Fruit fly (Drosophila melanogaster) whole organism, embryonic: Measurements from ENCODE around the gene Gyf.
A peak's percentile ranks its signal among the peaks of the same experiment; 100 is the strongest.

Experiments used
- B-H1 ChIP-seq: fragments of 200-800 bp; sonication (Bioruptor generic); IDR thresholded peaks from 3 replicates; pipeline ENCODE4 v1.3.6; 2022; ENCODE audit warnings: missing biosample characterization, missing genetic modification characterization
- CG10209 ChIP-seq: fragments of 200-800 bp; sonication (Bioruptor generic); optimal IDR thresholded peaks from 3 replicates; lab custom pipeline; 2017; ENCODE audit warnings: missing biosample characterization, mild to moderate bottlenecking, missing genetic modification characterization, missing genetic modification reagents
- CG10565 ChIP-seq: fragments of 200-800 bp; sonication (Bioruptor generic); optimal IDR thresholded peaks from 3 replicates; lab custom pipeline; 2016; ENCODE audit warnings: missing biosample characterization, mild to moderate bottlenecking, missing genetic modification characterization
- CG12219 ChIP-seq: fragments of 200-800 bp; sonication (Bioruptor generic); optimal IDR thresholded peaks from 3 replicates; lab custom pipeline; 2018; ENCODE audit warnings: missing biosample characterization, mild to moderate bottlenecking, missing genetic modification characterization
- CG17802 ChIP-seq: fragments of 200-800 bp; sonication (Bioruptor generic); optimal IDR thresholded peaks from 2 replicates; lab custom pipeline; 2018; ENCODE audit warnings: missing biosample characterization, mild to moderate bottlenecking, missing genetic modification characterization, moderate library complexity
- CG1792 ChIP-seq: fragments of 200-800 bp; sonication (Bioruptor generic); optimal IDR thresholded peaks from 2 replicates; lab custom pipeline; 2016; ENCODE audit warnings: missing biosample characterization, missing genetic modification characterization
- CG2120 ChIP-seq: fragments of 200-800 bp; sonication (Bioruptor generic); optimal IDR thresholded peaks from 3 replicates; lab custom pipeline; 2016; ENCODE audit warnings: missing biosample characterization, missing genetic modification characterization
- CG30403 ChIP-seq: fragments of 200-800 bp; sonication (Bioruptor generic); optimal IDR thresholded peaks from 3 replicates; lab custom pipeline; 2016; ENCODE audit warnings: missing biosample characterization, missing genetic modification characterization
- CG30431 ChIP-seq: fragments of 200-800 bp; sonication (Bioruptor generic); optimal IDR thresholded peaks from 2 replicates; lab custom pipeline; 2017; ENCODE audit warnings: missing biosample characterization, missing genetic modification characterization
- CG33557 ChIP-seq: fragments of 200-800 bp; sonication (Bioruptor generic); optimal IDR thresholded peaks from 2 replicates; lab custom pipeline; 2019; ENCODE audit warnings: missing biosample characterization, mild to moderate bottlenecking, missing genetic modification characterization, moderate library complexity
- CG34224 ChIP-seq: fragments of 200-800 bp; sonication (Bioruptor generic); IDR thresholded peaks from 3 replicates; pipeline ENCODE4 v1.3.6; 2022; ENCODE audit warnings: missing biosample characterization, missing genetic modification characterization; ENCODE audit not compliant: partially characterized antibody
- CG6254 ChIP-seq: fragments of 200-800 bp; sonication (Bioruptor generic); optimal IDR thresholded peaks from 3 replicates; lab custom pipeline; 2017; ENCODE audit warnings: mild to moderate bottlenecking, missing biosample characterization, missing genetic modification reagents, missing genetic modification characterization
- CG6272 ChIP-seq: fragments of 200-800 bp; sonication (Bioruptor generic); IDR thresholded peaks from 2 replicates; pipeline ENCODE4 v1.3.6; 2022; ENCODE audit warnings: missing biosample characterization, missing genetic modification characterization
- CG6791 ChIP-seq: fragments of 200-800 bp; sonication (Bioruptor generic); IDR thresholded peaks from 3 replicates; pipeline ENCODE4 v1.3.6; 2022; ENCODE audit warnings: missing biosample characterization, missing genetic modification characterization; ENCODE audit not compliant: partially characterized antibody
- CG6854 ChIP-seq: fragments of 200-800 bp; sonication (Bioruptor generic); optimal IDR thresholded peaks from 3 replicates; lab custom pipeline; 2017; ENCODE audit warnings: missing biosample characterization, mild to moderate bottlenecking, missing genetic modification characterization
- CG8924 ChIP-seq: fragments of 200-800 bp; optimal IDR thresholded peaks from 3 replicates; lab custom pipeline; 2019; ENCODE audit warnings: missing biosample characterization, mild to moderate bottlenecking, missing genetic modification characterization, moderate library complexity
- CHES-1-like ChIP-seq: fragments of 200-800 bp; sonication (Bioruptor generic); optimal IDR thresholded peaks from 2 replicates; lab custom pipeline; 2016; ENCODE audit warnings: missing biosample characterization, missing genetic modification characterization
- CkIIα-i1 ChIP-seq: fragments of 200-800 bp; sonication (Bioruptor generic); IDR thresholded peaks from 2 replicates; pipeline ENCODE4 v1.3.6; 2022; ENCODE audit warnings: missing biosample characterization, missing genetic modification characterization
- CoRest ChIP-seq: fragments of 200-800 bp; sonication (Bioruptor generic); optimal IDR thresholded peaks from 3 replicates; lab custom pipeline; 2018; ENCODE audit warnings: missing biosample characterization, mild to moderate bottlenecking, missing genetic modification characterization, moderate library complexity
- Drgx ChIP-seq: fragments of 200-800 bp; sonication (Bioruptor generic); IDR thresholded peaks from 2 replicates; pipeline ENCODE4 v1.3.6; 2022; ENCODE audit warnings: missing biosample characterization, missing genetic modification characterization
- E2f1 ChIP-seq: fragments of 200-800 bp; sonication (Bioruptor generic); IDR thresholded peaks from 2 replicates; pipeline ENCODE4 v1.3.6; 2022; ENCODE audit warnings: missing biosample characterization, missing genetic modification characterization
- GATAe ChIP-seq: fragments of 200-800 bp; sonication (Bioruptor generic); conservative IDR thresholded peaks from 2 replicates; pipeline ENCODE4 v1.3.6; 2022; ENCODE audit warnings: missing biosample characterization, missing genetic modification characterization
- HLH3B ChIP-seq: fragments of 200-800 bp; sonication (Bioruptor generic); IDR thresholded peaks from 2 replicates; pipeline ENCODE4 v1.3.6; 2022; ENCODE audit warnings: missing biosample characterization, missing genetic modification characterization
- Hr3 ChIP-seq: fragments of 200-800 bp; sonication (Bioruptor generic); optimal IDR thresholded peaks from 3 replicates; lab custom pipeline; 2016; ENCODE audit warnings: missing biosample characterization, missing genetic modification characterization
- Lim3 ChIP-seq: fragments of 200-800 bp; sonication (Bioruptor generic); IDR thresholded peaks from 2 replicates; pipeline ENCODE4 v1.3.6; 2022; ENCODE audit warnings: missing biosample characterization, missing genetic modification characterization
- Mad ChIP-seq: fragments of 200-800 bp; sonication (Bioruptor generic); optimal IDR thresholded peaks from 2 replicates; lab custom pipeline; 2016; ENCODE audit warnings: missing biosample characterization, missing genetic modification characterization
- Oli ChIP-seq: fragments of 200-800 bp; sonication (Bioruptor generic); optimal IDR thresholded peaks from 2 replicates; lab custom pipeline; 2018; ENCODE audit warnings: missing biosample characterization, mild to moderate bottlenecking, missing genetic modification characterization, moderate library complexity
- PHDP ChIP-seq: fragments of 200-800 bp; sonication (Bioruptor generic); optimal IDR thresholded peaks from 3 replicates; lab custom pipeline; 2018; ENCODE audit warnings: missing biosample characterization, mild to moderate bottlenecking, missing genetic modification characterization, moderate library complexity
- Sox100B ChIP-seq: fragments of 200-800 bp; sonication (Bioruptor generic); optimal IDR thresholded peaks from 3 replicates; lab custom pipeline; 2018; ENCODE audit warnings: missing biosample characterization, mild to moderate bottlenecking, missing genetic modification characterization
- YL-1 ChIP-seq: fragments of 200-800 bp; sonication (Bioruptor generic); optimal IDR thresholded peaks from 3 replicates; lab custom pipeline; 2017; ENCODE audit warnings: missing biosample characterization, mild to moderate bottlenecking, missing genetic modification characterization
- ara ChIP-seq: fragments of 200-800 bp; sonication (Bioruptor generic); IDR thresholded peaks from 2 replicates; pipeline ENCODE4 v1.3.6; 2022; ENCODE audit warnings: missing biosample characterization, missing genetic modification characterization
- corto ChIP-seq: fragments of 200-800 bp; sonication (Bioruptor generic); optimal IDR thresholded peaks from 2 replicates; lab custom pipeline; 2016; ENCODE audit warnings: missing biosample characterization, mild to moderate bottlenecking, missing genetic modification characterization, moderate library complexity
- crp ChIP-seq, 2 experiments: fragments of 200-800 bp; sonication (Bioruptor generic); optimal IDR thresholded peaks; 2 replicates in 1 of 2; 3 replicates in 1 of 2; lab custom pipeline; 2017; ENCODE audit warnings: missing biosample characterization in 2 of 2, missing genetic modification characterization in 2 of 2, mild to moderate bottlenecking in 1 of 2, moderate library complexity in 1 of 2
- da ChIP-seq: fragments of 200-800 bp; sonication (Bioruptor generic); optimal IDR thresholded peaks from 2 replicates; lab custom pipeline; 2016; ENCODE audit warnings: missing biosample characterization, missing genetic modification characterization
- dimm ChIP-seq: fragments of 200-800 bp; sonication (Bioruptor generic); IDR thresholded peaks from 2 replicates; pipeline ENCODE4 v1.3.6; 2022; ENCODE audit warnings: missing biosample characterization, missing genetic modification characterization
- gsb-n ChIP-seq: fragments of 200-800 bp; sonication (Bioruptor generic); optimal IDR thresholded peaks from 3 replicates; lab custom pipeline; 2018; ENCODE audit warnings: missing biosample characterization, mild to moderate bottlenecking, missing genetic modification characterization
- h ChIP-seq: fragments of >200 bp; optimal IDR thresholded peaks from 2 replicates; lab custom pipeline; 2017
- hb ChIP-seq: fragments of 200-800 bp; sonication (Bioruptor generic); IDR thresholded peaks from 3 replicates; pipeline ENCODE4 v1.3.6; 2022; ENCODE audit warnings: missing biosample characterization, missing genetic modification characterization; ENCODE audit not compliant: partially characterized antibody
- hbn ChIP-seq: fragments of 200-800 bp; sonication (Bioruptor generic); IDR thresholded peaks from 2 replicates; pipeline ENCODE4 v1.3.6; 2022; ENCODE audit warnings: missing biosample characterization, missing genetic modification characterization; ENCODE audit not compliant: partially characterized antibody
- kay ChIP-seq: fragments of 200-800 bp; sonication (Bioruptor generic); optimal IDR thresholded peaks from 2 replicates; lab custom pipeline; 2016; ENCODE audit warnings: missing biosample characterization, missing genetic modification characterization
- luna ChIP-seq: fragments of 200-800 bp; sonication (Bioruptor generic); optimal IDR thresholded peaks from 2 replicates; lab custom pipeline; 2016; ENCODE audit warnings: missing biosample characterization, missing genetic modification characterization
- nom ChIP-seq: fragments of 200-800 bp; sonication (Bioruptor generic); optimal IDR thresholded peaks from 2 replicates; lab custom pipeline; 2017; ENCODE audit warnings: missing biosample characterization, missing genetic modification characterization, mild to moderate bottlenecking, moderate library complexity, missing genetic modification reagents
- run ChIP-seq: fragments of 200-800 bp; sonication (Bioruptor generic); optimal IDR thresholded peaks from 3 replicates; lab custom pipeline; 2018; ENCODE audit warnings: missing biosample characterization, mild to moderate bottlenecking, missing genetic modification characterization
- sima ChIP-seq: fragments of 200-800 bp; sonication (Bioruptor generic); optimal IDR thresholded peaks from 2 replicates; lab custom pipeline; 2016; ENCODE audit warnings: missing biosample characterization, missing genetic modification characterization
- ssp ChIP-seq: fragments of 200-800 bp; sonication (Bioruptor generic); IDR thresholded peaks from 2 replicates; pipeline ENCODE4 v1.3.6; 2022; ENCODE audit warnings: missing biosample characterization, missing genetic modification characterization
- tin ChIP-seq: fragments of 200-800 bp; sonication (Bioruptor generic); optimal IDR thresholded peaks from 3 replicates; lab custom pipeline; 2016; ENCODE audit warnings: missing biosample characterization, missing genetic modification characterization
- usp ChIP-seq: fragments of >200 bp; optimal IDR thresholded peaks from 2 replicates; lab custom pipeline; 2017; ENCODE audit warnings: missing biosample characterization, missing genetic modification characterization
- vfl ChIP-seq: fragments of 200-800 bp; sonication (Bioruptor generic); optimal IDR thresholded peaks from 2 replicates; lab custom pipeline; 2016; ENCODE audit warnings: missing biosample characterization, missing genetic modification characterization

Gene Gyf

DNA sequence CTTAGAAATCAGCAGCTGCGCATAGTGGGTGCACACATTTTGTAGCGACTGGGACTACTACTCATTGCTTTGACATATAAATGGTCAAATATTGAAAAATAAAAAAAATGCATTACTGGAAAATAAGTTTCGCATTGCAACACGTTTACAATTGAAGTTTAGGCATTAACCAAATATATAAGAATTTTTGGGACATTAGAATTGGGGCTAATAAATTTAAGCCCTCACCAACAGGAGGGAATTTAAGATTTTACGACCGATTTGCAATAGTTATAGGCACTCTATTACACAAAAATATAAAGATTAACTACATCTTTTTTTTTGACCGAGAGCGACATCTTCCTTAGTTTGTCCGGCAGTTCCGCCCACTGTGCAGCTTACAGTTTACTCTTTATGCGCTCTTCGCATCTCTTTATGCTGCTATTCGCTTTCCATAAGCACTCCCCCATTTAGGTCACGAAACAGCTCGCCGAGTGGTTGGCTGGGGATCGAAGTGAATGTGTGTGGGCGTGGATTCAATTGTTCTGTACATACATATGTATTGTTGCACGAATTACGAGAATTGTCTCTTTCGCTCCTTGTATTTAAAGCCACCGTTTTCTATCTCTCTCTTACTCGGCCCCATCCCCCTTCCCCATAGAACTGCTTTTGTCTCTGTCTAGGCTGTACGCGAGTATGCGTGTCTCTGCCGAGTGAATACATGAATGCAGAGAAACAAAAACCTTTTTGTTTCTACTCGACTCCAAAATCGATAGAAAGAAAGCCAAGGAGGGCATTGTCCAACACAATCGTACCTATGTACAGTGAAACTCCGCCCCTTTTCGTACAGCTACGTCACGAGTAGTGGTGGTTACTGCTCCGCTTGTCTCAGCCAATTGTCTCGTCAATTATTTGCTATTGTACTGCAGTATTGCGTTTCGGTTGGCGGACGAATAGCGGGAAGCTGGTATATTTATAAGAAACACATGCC, 59.1 kb downstream of the Gyf start (continued):
- TF ChIP-seq CG33557 (GFP tag; lab: Kevin White, UChicago) (peak; percentile 71), CkIIα-i1 (GFP tag; lab: Robert Waterston, UW) (no peak), CG34224 (GFP tag; lab: Robert Waterston, UW) (no peak), Oli (peak; percentile 92), CG10565 (GFP tag; lab: Kevin White, UChicago) (peak; percentile 48), CG6254 (GFP tag; lab: Kevin White, UChicago) (peak; percentile 77), GATAe (GFP tag; lab: Robert Waterston, UW) (0 out of 2 replicates have a peak, but pooled peaks have one; percentile 16), CHES-1-like (peak; percentile 80), gsb-n (peak; percentile 78), Hr3 (GFP tag; lab: Kevin White, UChicago) (peak; percentile 85), ssp (GFP tag; lab: Robert Waterston, UW) (no peak; the same call in 1 of the 2 replicates), kay (GFP tag; lab: Kevin White, UChicago) (peak; percentile 62), CG30403 (GFP tag; lab: Kevin White, UChicago) (peak; percentile 89), h (lab: Kevin White, UChicago) (no peak), CG1792 (peak; percentile 64), usp (GFP tag; lab: Kevin White, UChicago) (no peak), da (GFP tag; lab: Kevin White, UChicago) (peak; percentile 38), CG12219 (GFP tag; lab: Kevin White, UChicago) (peak; percentile 70), CG2120 (peak; percentile 86), Mad (GFP tag; lab: Kevin White, UChicago) (peak; percentile 79), vfl (GFP tag; lab: Kevin White, UChicago) (peak; percentile 72), CG30431 (GFP tag; lab: Kevin White, UChicago) (peak; percentile 77), dimm (GFP tag; lab: Robert Waterston, UW) (no peak), Drgx (no peak), CG6854 (GFP tag; lab: Kevin White, UChicago) (peak; percentile 80), corto (no peak), CG10209 (GFP tag; lab: Kevin White, UChicago) (peak; percentile 87), luna (peak; percentile 59), hbn (no peak), CG17802 (tag; lab: Kevin White, UChicago) (no peak), hb (GFP tag; lab: Robert Waterston, UW) (no peak), sima (peak; percentile 80), HLH3B (GFP tag; lab: Robert Waterston, UW) (peak; percentile 71; the same call in 1 of the 2 replicates), crp (GFP tag; optimal IDR thresholded peaks at IDR 0.05; lab: Kevin White, UChicago) (peak in 1 of 2 experiments; percentile 56), Lim3 (GFP tag; lab: Robert Waterston, UW) (no peak), Sox100B (GFP tag; lab: Kevin White, UChicago) (peak; percentile 93), tin (peak; percentile 80), YL-1 (GFP tag; lab: Kevin White, UChicago) (peak; percentile 46), CG6791 (GFP tag; lab: Robert Waterston, UW) (no peak), PHDP (tag; lab: Kevin White, UChicago) (peak; percentile 79), B-H1 (GFP tag; lab: Robert Waterston, UW) (peak; percentile 68; the same call in 2 of the 3 replicates), CG6272 (GFP tag; lab: Robert Waterston, UW) (no peak), E2f1 (no peak; the same call in 1 of the 2 replicates), nom (no peak), run (no peak), CoRest (tag; lab: Kevin White, UChicago) (peak; percentile 88), CG8924 (peak; percentile 75), ara (GFP tag; lab: Robert Waterston, UW) (peak; percentile 61; the same call in 1 of the 2 replicates)
